Fruit fly (Drosophila melanogaster) Kc167 (cell line): ENCODE results near the gene CG16985.

Source experiments
- h ChIP-seq: fragments of >200 bp; optimal IDR thresholded peaks from 3 replicates; lab custom pipeline; 2018; ENCODE audit warnings: missing external identifiers
- insv ChIP-seq: fragments of >200 bp; optimal IDR thresholded peaks from 3 replicates; lab custom pipeline; 2018; ENCODE audit warnings: missing external identifiers

- TF ChIP-seq h, result no peak
- no peak for TF ChIP-seq insv (lab: Kevin White, UChicago)
Measured at dm6 chr3L:2608825-2609224, 9.7 kb downstream of the CG16985 start.
